Fruit fly (Drosophila melanogaster): Measurements from ENCODE around the gene CG5116.

dm6 chr3R:25495072-25495471 is 12.2 kb downstream of the CG5116 start, which contains the start of gene CG33494:
- TF ChIP-seq lola (GFP tag; optimal IDR thresholded peaks at IDR 0.05) = no peak
- no peak for TF ChIP-seq CG12236 (GFP tag; optimal IDR thresholded peaks at IDR 0.05)
- TF ChIP-seq wek (GFP tag; optimal IDR thresholded peaks at IDR 0.05) = no peak
- no peak for TF ChIP-seq sob (GFP tag; IDR thresholded peaks at IDR 0.05)
- TF ChIP-seq CTCF (GFP tag; optimal IDR thresholded peaks at IDR 0.05) = no peak
- TF ChIP-seq Gug (GFP tag; IDR thresholded peaks at IDR 0.05) = no peak
- TF ChIP-seq shn (GFP tag; optimal IDR thresholded peaks at IDR 0.05) = no peak
- no peak for TF ChIP-seq gfzf (GFP tag; optimal IDR thresholded peaks at IDR 0.05)
- TF ChIP-seq CG12155 (GFP tag; optimal IDR thresholded peaks at IDR 0.05) = no peak
- no peak for TF ChIP-seq Ets65A (GFP tag)
- no peak for TF ChIP-seq CG11560 (tag; IDR thresholded peaks at IDR 0.05)

All from whole organism, embryonic.